Fruit fly (Drosophila melanogaster): ENCODE measurements around the gene CG15564.
A peak's percentile ranks its signal among the peaks of the same experiment; 100 is the strongest.

CG15564 gene

DNA sequence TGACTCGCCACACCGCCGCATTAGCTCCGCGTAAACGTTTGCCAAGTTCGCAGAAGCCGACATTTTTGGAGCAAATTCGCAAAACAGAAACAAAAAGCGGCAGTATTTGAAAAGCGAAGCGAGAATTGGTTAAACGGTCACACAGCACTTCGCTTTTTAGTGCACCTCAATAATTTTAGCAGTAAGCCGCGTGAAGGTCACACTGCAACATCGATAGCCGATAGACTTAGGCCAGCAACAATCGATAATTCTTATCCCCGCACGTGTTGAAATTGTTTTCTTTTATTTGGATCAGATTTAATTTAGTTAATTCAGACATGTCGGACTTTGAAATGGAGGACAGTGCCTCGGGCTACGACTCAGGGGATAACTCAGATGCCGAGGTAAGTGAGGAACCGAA, 21.9 kb downstream of the CG15564 start, which contains the start of the genes Zwilch and CG1542 (continued):
- TF ChIP-seq knrl (GFP tag; IDR thresholded peaks at IDR 0.05; ENCODE audit: partially characterized antibody) (peak; percentile 67), CG12391 (tag; optimal IDR thresholded peaks at IDR 0.05) (no peak), CG8924 (tag; optimal IDR thresholded peaks at IDR 0.05) (no peak), CG5180 (GFP tag; optimal IDR thresholded peaks at IDR 0.05) (no peak), CG17612 (GFP tag; IDR thresholded peaks at IDR 0.05) (no peak), CG14965 (GFP tag; optimal IDR thresholded peaks at IDR 0.05; ENCODE audit: borderline replicate concordance) (no peak), CG18476 (GFP tag; optimal IDR thresholded peaks at IDR 0.05) (no peak), Bgb (GFP tag; IDR thresholded peaks at IDR 0.05; ENCODE audit: partially characterized antibody) (peak; percentile 87), CG12744 (GFP tag; optimal IDR thresholded peaks at IDR 0.05) (no peak), B-H2 (GFP tag; optimal IDR thresholded peaks at IDR 0.05) (no peak), Dll (GFP tag; IDR thresholded peaks at IDR 0.05; ENCODE audit: partially characterized antibody) (peak; percentile 78), Poxn (GFP tag; IDR thresholded peaks at IDR 0.05) (no peak), CG9727 (GFP tag; optimal IDR thresholded peaks at IDR 0.05) (no peak), dysf (GFP tag; IDR thresholded peaks at IDR 0.05) (no peak), gro (GFP tag; optimal IDR thresholded peaks at IDR 0.05) (no peak), psq (GFP tag; optimal IDR thresholded peaks at IDR 0.05) (no peak), NK7.1 (GFP tag; optimal IDR thresholded peaks at IDR 0.05) (no peak), inv (GFP tag; IDR thresholded peaks at IDR 0.05; ENCODE audit: partially characterized antibody) (peak; percentile 63), run (tag; optimal IDR thresholded peaks at IDR 0.05) (no peak), onecut (GFP tag; IDR thresholded peaks at IDR 0.05) (no peak), ssp (GFP tag; IDR thresholded peaks at IDR 0.05) (peak; percentile 34; the same call in 1 of the 2 replicates), tin (GFP tag; optimal IDR thresholded peaks at IDR 0.05) (no peak), Sox102F (GFP tag; optimal IDR thresholded peaks at IDR 0.05) (no peak), CG15601 (tag; optimal IDR thresholded peaks at IDR 0.05) (no peak), Ets65A (GFP tag) (no peak), CG14860 (GFP tag; IDR thresholded peaks at IDR 0.05; ENCODE audit: partially characterized antibody) (peak; percentile 66), oc (tag; optimal IDR thresholded peaks at IDR 0.05) (no peak), CG34376 (GFP tag; optimal IDR thresholded peaks at IDR 0.05) (no peak), Atf-2 (GFP tag; optimal IDR thresholded peaks at IDR 0.05) (no peak), Dp (GFP tag; optimal IDR thresholded peaks at IDR 0.05) (peak; percentile 93), Chrac-16 (GFP tag; optimal IDR thresholded peaks at IDR 0.05) (no peak), bigmax (GFP tag; optimal IDR thresholded peaks at IDR 0.05) (peak; percentile 46), Eip74EF (GFP tag; optimal IDR thresholded peaks at IDR 0.05) (no peak), bbx (GFP tag; IDR thresholded peaks at IDR 0.05; ENCODE audit: partially characterized antibody) (peak; percentile 83), CG3838 (GFP tag; optimal IDR thresholded peaks at IDR 0.05) (peak; percentile 80), row (GFP tag; IDR thresholded peaks at IDR 0.05) (no peak; the same call in 2 of the 3 replicates), stc (GFP tag; IDR thresholded peaks at IDR 0.05) (no peak), kah (GFP tag; optimal IDR thresholded peaks at IDR 0.05) (no peak), HmgD (GFP tag; optimal IDR thresholded peaks at IDR 0.05) (peak; percentile 64), dmrt11E (tag; optimal IDR thresholded peaks at IDR 0.05) (no peak), MTF-1 (GFP tag; optimal IDR thresholded peaks at IDR 0.05; ENCODE audit: borderline replicate concordance) (no peak), CG32532 (GFP tag; IDR thresholded peaks at IDR 0.05) (no peak), wor (GFP tag; IDR thresholded peaks at IDR 0.05) (no peak), Dref (GFP tag; IDR thresholded peaks at IDR 0.05) (peak; percentile 96), gfzf (GFP tag; optimal IDR thresholded peaks at IDR 0.05) (peak; percentile 92), CG17802 (tag; optimal IDR thresholded peaks at IDR 0.05) (no peak), CG13296 (GFP tag; optimal IDR thresholded peaks at IDR 0.05) (no peak), CG15514 (GFP tag; optimal IDR thresholded peaks at IDR 0.05) (peak; percentile 72), pita (GFP tag; optimal IDR thresholded peaks at IDR 0.05) (no peak), HmgZ (tag; optimal IDR thresholded peaks at IDR 0.05) (peak; percentile 66)

Data from whole organism, embryonic.